Fruit fly (Drosophila melanogaster) whole organism, pupa: ENCODE data around the gene CG8907.

Experiments
- CG8301 ChIP-seq: fragments of 200-800 bp; sonication (Bioruptor generic); optimal IDR thresholded peaks from 2 replicates; lab custom pipeline; 2018; ENCODE audit warnings: missing biosample characterization, mild to moderate bottlenecking, missing genetic modification characterization
- rn ChIP-seq: fragments of 200-800 bp; sonication (Bioruptor generic); IDR thresholded peaks from 2 replicates; pipeline ENCODE4 v1.3.6; 2022; ENCODE audit warnings: missing biosample characterization, missing genetic modification characterization

DNA sequence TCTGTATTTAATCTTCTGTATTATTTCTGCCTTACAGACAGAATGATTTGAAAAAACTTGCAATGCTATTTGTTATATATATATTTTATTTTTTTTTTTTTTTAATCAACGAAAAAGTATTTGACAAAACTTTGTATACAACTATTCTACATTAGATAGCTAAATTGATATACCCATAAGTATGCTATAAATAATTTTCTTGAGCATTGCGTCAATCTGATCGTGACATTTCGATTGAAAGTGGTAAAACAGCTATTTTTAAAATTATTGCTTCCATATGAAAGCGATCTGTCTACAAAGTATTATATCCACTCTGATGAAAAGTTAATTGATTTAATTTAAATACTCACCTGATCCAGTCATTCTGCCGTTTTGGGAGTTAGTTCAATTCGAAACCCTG lies 23.8 kb upstream of the CG8907 start:
- TF ChIP-seq CG8301 = no peak
- no peak for TF ChIP-seq rn (GFP tag; lab: Robert Waterston, UW)
